Fruit fly (Drosophila melanogaster): ENCODE data around the gene Muc4B.

DNA sequence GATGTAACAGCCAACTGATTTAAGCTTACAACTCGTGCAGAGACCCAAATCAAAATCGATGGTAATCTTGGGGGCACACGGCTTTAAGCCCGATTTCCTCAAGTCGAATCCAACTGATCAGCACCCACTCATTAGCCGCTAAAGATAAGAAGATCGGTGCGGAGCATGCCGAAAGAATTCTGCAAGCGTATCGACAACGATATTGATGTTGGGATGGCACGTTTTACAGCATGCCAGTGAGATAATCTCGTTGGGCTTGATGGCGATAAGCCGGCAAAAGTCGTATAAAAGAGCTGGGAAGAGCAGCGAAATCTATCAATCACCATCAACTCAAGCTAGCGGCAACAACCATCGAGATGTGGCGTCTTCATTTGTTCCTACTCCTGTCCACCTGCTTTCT lies 28.1 kb downstream of the Muc4B start, which contains the start of gene CG15570:
- TF ChIP-seq CG7045 (GFP tag; optimal IDR thresholded peaks at IDR 0.05) (no peak), toe (GFP tag; optimal IDR thresholded peaks at IDR 0.05) (no peak), tj (GFP tag; optimal IDR thresholded peaks at IDR 0.05) (no peak), CG12768 (GFP tag; optimal IDR thresholded peaks at IDR 0.05) (no peak), Clk (GFP tag; optimal IDR thresholded peaks at IDR 0.05) (no peak), Mnt (GFP tag; optimal IDR thresholded peaks at IDR 0.05) (no peak), pad (GFP tag; optimal IDR thresholded peaks at IDR 0.05) (no peak), bab1 (GFP tag; optimal IDR thresholded peaks at IDR 0.05) (no peak), kay (GFP tag; ENCODE audit: borderline replicate concordance) (no peak), cnc (optimal IDR thresholded peaks at IDR 0.05) (no peak), ovo (GFP tag; optimal IDR thresholded peaks at IDR 0.05) (no peak), Hr96 (GFP tag; optimal IDR thresholded peaks at IDR 0.05) (no peak)
